Worm (Caenorhabditis elegans): ENCODE measurements around the gene ddx-46.

DNA sequence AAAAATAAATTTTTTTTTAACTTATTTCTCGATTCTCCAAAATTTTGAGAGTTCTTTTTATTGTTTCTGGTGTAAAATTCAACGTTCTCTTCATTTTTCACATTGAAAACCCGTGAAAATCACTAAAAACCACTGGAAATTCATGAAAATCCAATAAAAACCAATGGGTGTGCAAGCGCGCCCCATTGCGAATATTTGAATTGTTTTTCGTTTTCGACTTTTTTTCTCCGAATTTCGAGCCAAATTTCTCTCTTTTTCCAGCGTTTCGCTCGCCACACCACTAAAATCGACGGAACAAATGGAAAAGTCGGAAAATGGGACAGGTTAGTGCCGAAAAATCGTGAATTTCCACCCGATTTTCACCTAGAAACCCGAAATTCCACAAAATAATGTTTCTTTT is 887 bp upstream of the ddx-46 start:
- no peak for TF ChIP-seq ceh-6 (GFP tag; optimal IDR thresholded peaks at IDR 0.05)
- no peak for TF ChIP-seq lin-11 (tag; optimal IDR thresholded peaks at IDR 0.05)
- no peak for TF ChIP-seq ceh-22 (tag; optimal IDR thresholded peaks at IDR 0.05)
- no peak for TF ChIP-seq ama-1 (optimal IDR thresholded peaks at IDR 0.05)
- TF ChIP-seq elt-2 (tag; optimal IDR thresholded peaks at IDR 0.05) = no peak
- TF ChIP-seq ets-4 (tag; optimal IDR thresholded peaks at IDR 0.05) = no peak
- no peak for TF ChIP-seq sox-4 (tag; optimal IDR thresholded peaks at IDR 0.05)
- TF ChIP-seq C38D4.7 (GFP tag; optimal IDR thresholded peaks at IDR 0.05) = no peak
- no peak for TF ChIP-seq ceh-45 (GFP tag; IDR thresholded peaks at IDR 0.05)
- TF ChIP-seq hlh-15 (tag; optimal IDR thresholded peaks at IDR 0.05) = no peak
- no peak for TF ChIP-seq gmeb-2 (tag; optimal IDR thresholded peaks at IDR 0.05)
